Fruit fly (Drosophila melanogaster) whole organism, wandering third instar larva: ENCODE data around the gene CkIIalpha-i1.

Experiments
- Abd-B ChIP-seq: fragments of >200 bp; optimal IDR thresholded peaks from 2 replicates; lab custom pipeline; 2017; ENCODE audit warnings: missing biosample characterization, missing genetic modification characterization
- CG32264 ChIP-seq: fragments of 200-800 bp; sonication (Bioruptor generic); optimal IDR thresholded peaks from 2 replicates; lab custom pipeline; 2016; ENCODE audit warnings: missing biosample characterization, missing genetic modification characterization
- CG9705 ChIP-seq: fragments of 200-800 bp; sonication (Bioruptor generic); optimal IDR thresholded peaks from 2 replicates; lab custom pipeline; 2018; ENCODE audit warnings: missing biosample characterization, mild to moderate bottlenecking, missing genetic modification characterization
- CrebA ChIP-seq: fragments of 200-800 bp; sonication (Bioruptor generic); optimal IDR thresholded peaks from 2 replicates; lab custom pipeline; 2016; ENCODE audit warnings: missing biosample characterization, mild to moderate bottlenecking, missing genetic modification characterization, borderline replicate concordance
- Dfd ChIP-seq: fragments of >200 bp; optimal IDR thresholded peaks from 2 replicates; lab custom pipeline; 2017; ENCODE audit warnings: missing biosample characterization, missing genetic modification characterization
- Dif ChIP-seq: fragments of 200-275, 200-300 bp; sonication (Bioruptor generic); optimal IDR thresholded peaks from 2 replicates; lab custom pipeline; 2018; ENCODE audit warnings: missing biosample characterization, missing genetic modification characterization; ENCODE audit not compliant: partially characterized antibody
- GATAd ChIP-seq: sonication (Bioruptor generic); optimal IDR thresholded peaks from 2 replicates; lab custom pipeline; 2016; ENCODE audit warnings: missing biosample characterization, missing genetic modification characterization
- HLH106 ChIP-seq: fragments of 200-800 bp; optimal IDR thresholded peaks from 3 replicates; lab custom pipeline; 2019; ENCODE audit warnings: missing biosample characterization, mild to moderate bottlenecking, missing genetic modification characterization, moderate library complexity
- Hnf4 ChIP-seq: fragments of 200-800 bp; sonication (Bioruptor generic); optimal IDR thresholded peaks from 2 replicates; lab custom pipeline; 2016; ENCODE audit warnings: missing biosample characterization, mild to moderate bottlenecking, missing genetic modification characterization
- Hr78 ChIP-seq: fragments of >200 bp; optimal IDR thresholded peaks from 2 replicates; lab custom pipeline; 2017; ENCODE audit warnings: missing biosample characterization, missing genetic modification characterization
- Hr83 ChIP-seq: fragments of 200-300 bp; sonication (Bioruptor generic); optimal IDR thresholded peaks from 2 replicates; lab custom pipeline; 2016; ENCODE audit warnings: missing biosample characterization, mild to moderate bottlenecking, missing genetic modification characterization, moderate library complexity; ENCODE audit not compliant: poor library complexity, severe bottlenecking
- Jra ChIP-seq: sonication (Bioruptor generic); optimal IDR thresholded peaks from 2 replicates; lab custom pipeline; 2016; ENCODE audit warnings: missing biosample characterization, missing genetic modification characterization
- Mio ChIP-seq: sonication (Bioruptor generic); optimal IDR thresholded peaks from 2 replicates; lab custom pipeline; 2016; ENCODE audit warnings: missing biosample characterization, missing genetic modification characterization
- Myc ChIP-seq: fragments of >200 bp; optimal IDR thresholded peaks from 2 replicates; lab custom pipeline; 2017
- OdsH ChIP-seq: fragments of 200-800 bp; sonication (Bioruptor generic); optimal IDR thresholded peaks from 2 replicates; lab custom pipeline; 2016; ENCODE audit warnings: missing biosample characterization, mild to moderate bottlenecking, missing genetic modification characterization
- Rel ChIP-seq, 2 experiments: fragments of 200-800 bp; sonication (Bioruptor generic) in 1 of 2; optimal IDR thresholded peaks; 2 replicates in 1 of 2; 3 replicates in 1 of 2; lab custom pipeline; 2016 to 2019; ENCODE audit warnings: mild to moderate bottlenecking in 2 of 2, missing biosample characterization in 2 of 2, missing genetic modification characterization in 2 of 2, moderate library complexity in 1 of 2
- Sp1 ChIP-seq: fragments of 200-800 bp; sonication (Bioruptor generic); optimal IDR thresholded peaks from 3 replicates; lab custom pipeline; 2019; ENCODE audit warnings: missing biosample characterization, mild to moderate bottlenecking, missing genetic modification characterization, moderate library complexity
- Vsx2 ChIP-seq: fragments of 200-300, 225-300 bp; sonication (Bioruptor generic); optimal IDR thresholded peaks from 2 replicates; lab custom pipeline; 2018; ENCODE audit warnings: missing biosample characterization, missing genetic modification characterization; ENCODE audit not compliant: partially characterized antibody
- br ChIP-seq: fragments of 200-800 bp; sonication (Bioruptor generic); optimal IDR thresholded peaks from 2 replicates; lab custom pipeline; 2016; ENCODE audit warnings: missing biosample characterization, missing genetic modification characterization
- brk ChIP-seq: fragments of 200-800 bp; sonication (Bioruptor generic); optimal IDR thresholded peaks from 2 replicates; lab custom pipeline; 2016; ENCODE audit warnings: missing biosample characterization, mild to moderate bottlenecking, missing genetic modification characterization
- dl ChIP-seq, 2 experiments: fragments of 175-275, 200-275 bp in 1 of 2; fragments of 200-275 bp in 1 of 2; sonication (Bioruptor generic); optimal IDR thresholded peaks; lab custom pipeline; 2018; ENCODE audit warnings: mild to moderate bottlenecking in 2 of 2, missing biosample characterization in 2 of 2, missing genetic modification characterization in 2 of 2, moderate library complexity in 2 of 2; ENCODE audit not compliant: partially characterized antibody in 2 of 2, insufficient read depth in 1 of 2
- dmrt93B ChIP-seq: fragments of 200-800 bp; sonication (Bioruptor generic); optimal IDR thresholded peaks from 2 replicates; lab custom pipeline; 2018; ENCODE audit warnings: missing biosample characterization, mild to moderate bottlenecking, missing genetic modification characterization
- ey ChIP-seq: fragments of 200-800 bp; sonication (Bioruptor generic); optimal IDR thresholded peaks from 2 replicates; lab custom pipeline; 2016; ENCODE audit warnings: missing biosample characterization, missing genetic modification characterization
- foxo ChIP-seq, 2 experiments: fragments of 200-800 bp; sonication (Bioruptor generic); optimal IDR thresholded peaks; 2 replicates in 1 of 2; 3 replicates in 1 of 2; lab custom pipeline; 2016 to 2017; ENCODE audit warnings: missing biosample characterization in 2 of 2, missing genetic modification characterization in 2 of 2
- fru ChIP-seq: fragments of 200-800 bp; sonication (Bioruptor generic); optimal IDR thresholded peaks from 3 replicates; lab custom pipeline; 2016; ENCODE audit warnings: missing biosample characterization, mild to moderate bottlenecking, missing genetic modification characterization
- h ChIP-seq: fragments of 200-800 bp; sonication (Bioruptor generic); optimal IDR thresholded peaks from 3 replicates; lab custom pipeline; 2016; ENCODE audit warnings: missing biosample characterization, mild to moderate bottlenecking, missing genetic modification characterization
- jim ChIP-seq: fragments of 175-275, 200-325 bp; sonication (Bioruptor generic); optimal IDR thresholded peaks from 2 replicates; lab custom pipeline; 2016; ENCODE audit warnings: missing biosample characterization, mild to moderate bottlenecking, missing genetic modification characterization
- lola ChIP-seq: fragments of >200 bp; optimal IDR thresholded peaks from 2 replicates; lab custom pipeline; 2017; ENCODE audit warnings: missing biosample characterization, missing genetic modification characterization
- pan ChIP-seq: fragments of >200 bp; optimal IDR thresholded peaks from 2 replicates; lab custom pipeline; 2017
- psq ChIP-seq: fragments of 200-800 bp; sonication (Bioruptor generic); optimal IDR thresholded peaks from 3 replicates; lab custom pipeline; 2017; ENCODE audit warnings: missing biosample characterization, mild to moderate bottlenecking, missing genetic modification characterization, moderate library complexity
- rgr ChIP-seq: fragments of 200-800 bp; sonication (Bioruptor generic); optimal IDR thresholded peaks from 3 replicates; lab custom pipeline; 2016; ENCODE audit warnings: missing biosample characterization, mild to moderate bottlenecking, missing genetic modification characterization
- sage ChIP-seq: fragments of 200-800 bp; sonication (Bioruptor generic); optimal IDR thresholded peaks from 2 replicates; lab custom pipeline; 2016; ENCODE audit warnings: missing biosample characterization, mild to moderate bottlenecking, missing genetic modification characterization
- sv ChIP-seq: fragments of 200-800 bp; sonication (Bioruptor generic); optimal IDR thresholded peaks from 3 replicates; lab custom pipeline; 2016; ENCODE audit warnings: missing biosample characterization, missing genetic modification characterization
- tai ChIP-seq: sonication (Bioruptor generic); optimal IDR thresholded peaks from 2 replicates; lab custom pipeline; 2016; ENCODE audit warnings: missing biosample characterization, missing genetic modification characterization
- usp ChIP-seq: fragments of >200 bp; optimal IDR thresholded peaks from 2 replicates; lab custom pipeline; 2017; ENCODE audit warnings: missing biosample characterization, missing genetic modification characterization
- woc ChIP-seq: sonication (Bioruptor generic); optimal IDR thresholded peaks from 2 replicates; lab custom pipeline; 2016; ENCODE audit warnings: missing biosample characterization, mild to moderate bottlenecking, missing genetic modification characterization

CkIIalpha-i1 gene

DNA sequence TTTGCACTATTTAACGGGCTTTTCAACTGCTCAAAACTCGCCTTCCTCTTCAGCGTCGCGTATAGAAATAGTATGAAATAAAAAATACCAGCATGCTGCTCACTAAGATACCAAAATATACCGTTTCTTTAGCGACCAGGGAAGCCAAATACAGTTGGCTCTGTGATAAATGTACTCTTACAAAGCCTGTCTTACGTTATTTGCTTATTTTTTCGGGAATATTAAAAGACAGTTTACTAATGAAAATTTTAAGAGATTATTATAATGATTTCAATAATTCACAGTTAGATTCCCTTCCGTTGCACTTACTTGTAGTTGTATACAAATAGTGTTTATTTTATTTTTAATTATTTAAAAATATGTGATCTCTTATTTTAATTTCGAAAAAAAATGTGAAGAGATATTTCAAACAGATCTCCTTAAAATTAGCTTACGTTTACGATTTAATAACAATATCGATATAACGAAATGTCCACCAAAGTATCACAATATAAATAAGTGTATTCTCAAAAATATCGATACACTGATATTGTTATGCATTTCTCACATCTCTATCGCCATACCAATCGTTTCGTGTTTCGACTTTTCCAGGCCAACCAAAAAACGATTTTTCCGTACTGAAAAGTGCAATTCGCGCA lies 9.7 kb downstream of the CkIIalpha-i1 start, which contains the start of the genes DCP2 and dbo:
TSS of gene DCP2 (minus strand) at position 77 of the 638 bp plus-strand sequence.
TSS of gene dbo (plus strand) at position 542 of the 638 bp plus-strand sequence.
- TF ChIP-seq usp (GFP tag; lab: Kevin White, UChicago), result no peak
- no peak for TF ChIP-seq GATAd
- TF ChIP-seq OdsH (GFP tag; lab: Kevin White, UChicago), result peak; percentile 1
- no peak for TF ChIP-seq jim (GFP tag; lab: Kevin White, UChicago)
- peak; percentile 48 for TF ChIP-seq Hnf4 (GFP tag; lab: Kevin White, UChicago)
- peak; percentile 54 for TF ChIP-seq ey (GFP tag; lab: Kevin White, UChicago)
- peak; percentile 49 for TF ChIP-seq CG9705 (GFP tag; lab: Kevin White, UChicago)
- no peak for TF ChIP-seq Rel (GFP tag; optimal IDR thresholded peaks at IDR 0.05; lab: Kevin White, UChicago)
- TF ChIP-seq Rel (tag; optimal IDR thresholded peaks at IDR 0.05; lab: Kevin White, UChicago), result no peak
- TF ChIP-seq brk, result peak; percentile 74
- peak; percentile 63 for TF ChIP-seq woc
- TF ChIP-seq dl (GFP tag; optimal IDR thresholded peaks at IDR 0.05; lab: Kevin White, UChicago; ENCODE audit: insufficient read depth in 1 of 2, partially characterized antibody in 2 of 2), result no peak
- peak; percentile 42 for TF ChIP-seq rgr (GFP tag; lab: Kevin White, UChicago)
- TF ChIP-seq sv, result no peak
- TF ChIP-seq dmrt93B, result no peak
- no peak for TF ChIP-seq pan (lab: Kevin White, UChicago)
- peak; percentile 48 for TF ChIP-seq h
- TF ChIP-seq Hr83 (GFP tag; lab: Kevin White, UChicago), result peak; percentile 59
- no peak for TF ChIP-seq Jra (GFP tag; lab: Kevin White, UChicago)
- no peak for TF ChIP-seq CrebA (GFP tag; lab: Kevin White, UChicago)
- TF ChIP-seq HLH106 (tag; lab: Kevin White, UChicago), result peak; percentile 78
- TF ChIP-seq foxo (GFP tag; optimal IDR thresholded peaks at IDR 0.05; lab: Kevin White, UChicago), result peak in 1 of 2 experiments; percentile 72
- no peak for TF ChIP-seq Dfd
- TF ChIP-seq Vsx2 (GFP tag; lab: Kevin White, UChicago), result no peak
- no peak for TF ChIP-seq Dif (GFP tag; lab: Kevin White, UChicago)
- TF ChIP-seq fru (GFP tag; lab: Kevin White, UChicago), result peak; percentile 43
- TF ChIP-seq CG32264 (GFP tag; lab: Kevin White, UChicago), result no peak
- TF ChIP-seq psq (GFP tag; lab: Kevin White, UChicago), result no peak
- no peak for TF ChIP-seq lola (GFP tag; lab: Kevin White, UChicago)
- TF ChIP-seq Myc (lab: Kevin White, UChicago), result peak; percentile 12
- no peak for TF ChIP-seq Hr78 (GFP tag; lab: Kevin White, UChicago)
- peak; percentile 38 for TF ChIP-seq Sp1 (GFP tag; lab: Kevin White, UChicago)

DNA sequence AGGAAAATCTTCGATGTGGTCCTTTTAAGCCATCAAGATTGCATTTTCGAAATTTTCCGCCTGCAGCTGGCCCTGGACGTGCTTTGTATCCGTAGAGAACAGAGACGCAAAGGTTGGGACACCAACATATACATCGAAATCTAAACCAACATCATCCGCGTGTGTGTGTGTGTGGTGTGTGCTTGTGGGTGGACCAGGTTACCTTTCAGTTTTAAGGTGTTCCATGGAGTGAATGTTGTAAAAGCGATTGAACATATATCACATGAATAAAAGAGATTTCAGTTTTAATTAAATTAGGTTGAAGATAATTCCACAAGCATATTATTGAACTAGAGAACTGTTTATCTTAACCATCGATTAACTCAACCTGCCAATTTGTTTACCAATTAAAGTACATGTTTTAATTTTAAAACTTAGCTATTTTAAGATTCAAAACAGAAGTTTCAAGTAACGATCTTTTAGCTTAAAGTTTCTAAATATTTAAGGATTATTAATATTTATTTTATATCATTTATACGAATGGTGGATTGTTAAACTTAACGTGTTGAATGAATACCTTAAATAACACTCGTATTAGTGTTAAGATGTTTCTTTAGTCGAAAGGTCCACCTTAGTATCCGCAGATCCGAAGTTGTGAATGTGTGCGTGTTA lies 10.3 kb downstream of the CkIIalpha-i1 start:
- TF ChIP-seq Myc (lab: Kevin White, UChicago) (no peak), Hnf4 (GFP tag; lab: Kevin White, UChicago) (peak; percentile 61), Abd-B (GFP tag; lab: Kevin White, UChicago) (no peak), rgr (GFP tag; lab: Kevin White, UChicago) (peak; percentile 87), GATAd (no peak), CrebA (GFP tag; lab: Kevin White, UChicago) (no peak), CG9705 (GFP tag; lab: Kevin White, UChicago) (peak; percentile 72), pan (lab: Kevin White, UChicago) (no peak), fru (GFP tag; lab: Kevin White, UChicago) (peak; percentile 85), woc (peak; percentile 38), Mio (GFP tag; lab: Kevin White, UChicago) (no peak), jim (GFP tag; lab: Kevin White, UChicago) (no peak), tai (GFP tag; lab: Kevin White, UChicago) (peak; percentile 15), sv (peak; percentile 40), dmrt93B (peak; percentile 82), sage (GFP tag; lab: Kevin White, UChicago) (peak; percentile 29), Dif (GFP tag; lab: Kevin White, UChicago) (no peak), OdsH (GFP tag; lab: Kevin White, UChicago) (peak; percentile 88), brk (peak; percentile 57), usp (GFP tag; lab: Kevin White, UChicago) (no peak), psq (GFP tag; lab: Kevin White, UChicago) (peak; percentile 78), h (peak; percentile 81), dl (GFP tag; optimal IDR thresholded peaks at IDR 0.05; lab: Kevin White, UChicago; ENCODE audit: insufficient read depth in 1 of 2, partially characterized antibody in 2 of 2) (no peak), lola (GFP tag; lab: Kevin White, UChicago) (peak; percentile 12), Jra (GFP tag; lab: Kevin White, UChicago) (no peak), Rel (GFP tag; optimal IDR thresholded peaks at IDR 0.05; lab: Kevin White, UChicago) (no peak), Rel (tag; optimal IDR thresholded peaks at IDR 0.05; lab: Kevin White, UChicago) (peak; percentile 58), foxo (GFP tag; optimal IDR thresholded peaks at IDR 0.05; lab: Kevin White, UChicago) (peak in 1 of 2 experiments; percentile 90), Dfd (no peak), Sp1 (GFP tag; lab: Kevin White, UChicago) (peak; percentile 94), HLH106 (tag; lab: Kevin White, UChicago) (peak; percentile 90), ey (GFP tag; lab: Kevin White, UChicago) (peak; percentile 76), br (GFP tag; lab: Kevin White, UChicago) (peak; percentile 63), Hr83 (GFP tag; lab: Kevin White, UChicago) (no peak)
